Worm (Caenorhabditis elegans): ENCODE data around the gene str-246.
A peak's percentile ranks its signal among the peaks of the same experiment; 100 is the strongest.

Gene str-246

DNA sequence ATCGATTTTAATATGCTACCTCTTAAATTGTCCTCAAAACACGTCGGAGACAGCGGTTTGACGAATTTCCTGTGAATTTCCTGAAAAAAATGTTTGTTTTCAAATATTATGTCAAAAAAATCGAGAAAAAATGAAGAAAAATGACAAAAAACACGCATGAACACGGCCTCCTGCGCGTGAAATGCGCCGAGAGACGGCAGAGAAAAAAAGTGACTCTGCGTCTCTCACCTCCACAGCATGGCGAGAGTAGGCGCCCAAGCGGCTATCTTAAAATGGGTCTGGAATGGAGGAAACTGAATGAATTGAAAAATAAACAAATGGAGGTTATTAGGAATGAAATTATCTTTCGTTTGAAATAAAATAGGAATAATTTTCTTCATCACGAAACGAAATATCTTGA, 33.3 kb downstream of the str-246 start:
- TF ChIP-seq fos-1 (tag; optimal IDR thresholded peaks at IDR 0.05) (no peak), lsy-2 (tag; optimal IDR thresholded peaks at IDR 0.05) (peak; percentile 77 to 82), nhr-77 (tag; optimal IDR thresholded peaks at IDR 0.05) (no peak), alr-1 (tag; optimal IDR thresholded peaks at IDR 0.05) (no peak), elt-3 (tag; optimal IDR thresholded peaks at IDR 0.05) (no peak), ceh-16 (tag; optimal IDR thresholded peaks at IDR 0.05) (no peak), ztf-1 (GFP tag; conservative IDR thresholded peaks at IDR 0.05) (no peak), dmd-4 (tag; optimal IDR thresholded peaks at IDR 0.05) (no peak), nhr-11 (tag; optimal IDR thresholded peaks at IDR 0.05) (no peak), ztf-4 (tag; optimal IDR thresholded peaks at IDR 0.05) (no peak), gmeb-1 (tag; optimal IDR thresholded peaks at IDR 0.05) (peak; percentile 83), blmp-1 (tag; optimal IDR thresholded peaks at IDR 0.05; ENCODE audit: insufficient read depth) (no peak), ztf-11 (tag; optimal IDR thresholded peaks at IDR 0.05) (no peak), zag-1 (tag; optimal IDR thresholded peaks at IDR 0.05) (no peak), peb-1 (tag; optimal IDR thresholded peaks at IDR 0.05) (no peak), lin-11 (tag; optimal IDR thresholded peaks at IDR 0.05) (peak; percentile 8), C34F6.9 (tag; optimal IDR thresholded peaks at IDR 0.05) (peak; percentile 20), crh-2 (tag; optimal IDR thresholded peaks at IDR 0.05) (peak; percentile 14), R02D3.7 (tag; optimal IDR thresholded peaks at IDR 0.05) (no peak), nhr-6 (tag; optimal IDR thresholded peaks at IDR 0.05) (no peak), unc-55 (GFP tag; optimal IDR thresholded peaks at IDR 0.05) (peak; percentile 69), F13H6.1 (tag; optimal IDR thresholded peaks at IDR 0.05) (peak; percentile 53), sma-3 (GFP tag; optimal IDR thresholded peaks at IDR 0.05) (peak; percentile 82), nhr-129 (tag; optimal IDR thresholded peaks at IDR 0.05) (peak; percentile 22), nhr-10 (tag; optimal IDR thresholded peaks at IDR 0.05) (no peak), ceh-82 (tag; optimal IDR thresholded peaks at IDR 0.05) (no peak), egl-27 (tag; optimal IDR thresholded peaks at IDR 0.05) (peak; percentile 64), mdl-1 (tag; optimal IDR thresholded peaks at IDR 0.05) (peak in 1 of 2 experiments; percentile 18), lin-13 (GFP tag; optimal IDR thresholded peaks at IDR 0.05) (peak; percentile 75), nhr-12 (tag; optimal IDR thresholded peaks at IDR 0.05) (no peak), nhr-25 (tag; optimal IDR thresholded peaks at IDR 0.05) (peak; percentile 61), Y55F3AM.14 (GFP tag; optimal IDR thresholded peaks at IDR 0.05) (no peak), mab-5 (tag; optimal IDR thresholded peaks at IDR 0.05) (peak; percentile 11), lin-39 (tag; optimal IDR thresholded peaks at IDR 0.05) (no peak), nhr-21 (tag; optimal IDR thresholded peaks at IDR 0.05) (peak; percentile 19), ama-1 (optimal IDR thresholded peaks at IDR 0.05) (no peak)

- TF ChIP-seq fos-1 (tag; optimal IDR thresholded peaks at IDR 0.05) (peak; percentile 17), gmeb-1 (tag; optimal IDR thresholded peaks at IDR 0.05) (peak; percentile 50), C34F6.9 (tag; optimal IDR thresholded peaks at IDR 0.05) (peak; percentile 9), unc-55 (GFP tag; optimal IDR thresholded peaks at IDR 0.05) (peak; percentile 43), nhr-129 (tag; optimal IDR thresholded peaks at IDR 0.05) (peak; percentile 3), zag-1 (tag; optimal IDR thresholded peaks at IDR 0.05) (no peak), sma-3 (GFP tag; optimal IDR thresholded peaks at IDR 0.05) (peak; percentile 37), nhr-12 (tag; optimal IDR thresholded peaks at IDR 0.05) (no peak), nhr-23 (tag; optimal IDR thresholded peaks at IDR 0.05) (no peak), lsy-2 (tag; optimal IDR thresholded peaks at IDR 0.05) (peak in 1 of 2 experiments; percentile 30), F13H6.1 (tag; optimal IDR thresholded peaks at IDR 0.05) (peak; percentile 32)
Measured at ce11 chrIII:11112718-11113117, 35.2 kb downstream of the str-246 start.

ce11 chrIII:11113845-11114244, 36.3 kb downstream of the str-246 start:
- TF ChIP-seq F13H6.1 (tag; optimal IDR thresholded peaks at IDR 0.05) (no peak), mbf-1 (tag; optimal IDR thresholded peaks at IDR 0.05) (no peak), unc-55 (GFP tag; optimal IDR thresholded peaks at IDR 0.05) (no peak), nhr-12 (tag; optimal IDR thresholded peaks at IDR 0.05) (no peak), ama-1 (optimal IDR thresholded peaks at IDR 0.05) (no peak), mdl-1 (tag; optimal IDR thresholded peaks at IDR 0.05) (no peak), Y55F3AM.14 (GFP tag; optimal IDR thresholded peaks at IDR 0.05) (no peak), unc-39 (tag; optimal IDR thresholded peaks at IDR 0.05) (no peak), peb-1 (tag; optimal IDR thresholded peaks at IDR 0.05) (no peak), zag-1 (tag; optimal IDR thresholded peaks at IDR 0.05) (no peak), blmp-1 (tag; optimal IDR thresholded peaks at IDR 0.05; ENCODE audit: insufficient read depth) (no peak), elt-1 (tag; optimal IDR thresholded peaks at IDR 0.05) (no peak)

All from whole organism, L2 larva.